Worm (Caenorhabditis elegans) whole organism, L4 larva: ENCODE data around the gene ZK370.4.

ENCODE experiments used
- Y75B8A.6 ChIP-seq: fragments of 200-800 bp; sonication (Bioruptor generic); IDR thresholded peaks from 2 replicates; pipeline ENCODE4 v1.3.6; 2022; ENCODE audit warnings: missing genetic modification reagents, missing genetic modification characterization, missing compliant biosample characterization
- ZK337.2 ChIP-seq: fragments of 200-800 bp; sonication (Bioruptor generic); IDR thresholded peaks from 2 replicates; pipeline ENCODE4 v1.3.6; 2022; ENCODE audit warnings: missing genetic modification reagents, missing genetic modification characterization, missing compliant biosample characterization
- ceh-20 ChIP-seq: fragments of 200-800 bp; sonication (Bioruptor generic); IDR thresholded peaks from 2 replicates; pipeline ENCODE4 v1.3.6; 2022; ENCODE audit warnings: missing genetic modification reagents, missing genetic modification characterization, missing compliant biosample characterization
- dpl-1 ChIP-seq: fragments of 150-350 bp; optimal IDR thresholded peaks from 2 replicates; lab custom pipeline; 2014; ENCODE audit warnings: missing biosample characterization, missing genetic modification reagents, missing genetic modification characterization
- lim-7 ChIP-seq: fragments of 200-800 bp; sonication (Bioruptor generic); IDR thresholded peaks from 2 replicates; pipeline ENCODE4 v1.3.6; 2022; ENCODE audit warnings: missing genetic modification characterization, missing compliant biosample characterization
- lin-39 ChIP-seq: fragments of 150-350 bp; optimal IDR thresholded peaks from 2 replicates; lab custom pipeline; 2014; ENCODE audit warnings: missing biosample characterization, missing genetic modification reagents, missing genetic modification characterization
- pha-4 ChIP-seq, 2 experiments: fragments of 150-350 bp in 1 of 2; fragments of 200-800 bp in 1 of 2; sonication (Bioruptor generic) in 1 of 2; IDR thresholded peaks in 1 of 2; optimal IDR thresholded peaks in 1 of 2; 2 replicates each; pipeline versions ENCODE4 v1.3.6 to Lab custom; 2014 to 2022; ENCODE audit warnings: missing genetic modification characterization in 2 of 2, missing genetic modification reagents in 2 of 2, missing biosample characterization in 1 of 2, missing compliant biosample characterization in 1 of 2
- unc-62 ChIP-seq, 3 experiments: fragments of 150-350 bp in 1 of 3; sonication (generic microtip); optimal IDR thresholded peaks in 2 of 3; peaks in 1 of 3; 1 replicate in 1 of 3; 2 replicates in 2 of 3; lab custom pipeline; 2014 to 2017; ENCODE audit warnings: missing biosample characterization in 3 of 3, missing genetic modification characterization in 3 of 3, missing genetic modification reagents in 3 of 3, missing genotype in 1 of 3
- ztf-11 ChIP-seq: fragments of 150-350 bp; optimal IDR thresholded peaks from 2 replicates; lab custom pipeline; 2014; ENCODE audit warnings: missing biosample characterization, missing genetic modification characterization

DNA sequence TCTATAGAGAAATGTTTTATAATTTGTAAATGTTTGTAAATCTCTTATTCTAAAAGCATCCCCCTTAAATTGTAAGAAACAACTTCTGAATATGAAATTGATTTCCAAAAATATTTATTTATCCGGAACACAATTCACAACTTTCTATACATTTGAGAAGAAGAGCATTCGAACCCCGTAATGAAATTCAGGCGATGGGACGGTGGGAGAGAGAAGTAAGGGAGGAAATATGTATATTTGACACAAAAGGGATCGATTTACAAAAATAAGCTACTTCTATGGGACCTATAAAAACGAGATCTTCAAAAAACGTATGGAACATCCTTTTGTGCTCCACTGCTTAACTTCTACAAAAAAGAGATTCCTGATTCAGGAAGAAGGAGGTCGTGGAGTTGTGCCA lies 6.0 kb downstream of the ZK370.4 start:
- TF ChIP-seq ceh-20 (GFP tag; lab: Robert Waterston, UW) = no peak
- no peak for TF ChIP-seq ztf-11
- TF ChIP-seq lim-7 = no peak
- no peak for TF ChIP-seq lin-39 (tag; lab: Kevin White, UChicago)
- TF ChIP-seq unc-62 (GFP tag; optimal IDR thresholded peaks at IDR 0.05 in 1 of 2; lab: Kevin White, UChicago) = no peak
- TF ChIP-seq unc-62 (tag; optimal IDR thresholded peaks at IDR 0.05; lab: Kevin White, UChicago) = no peak
- no peak for TF ChIP-seq ZK337.2
- TF ChIP-seq dpl-1 = no peak
- no peak for TF ChIP-seq pha-4 (GFP tag; IDR thresholded peaks at IDR 0.05; lab: Robert Waterston, UW)
- no peak for TF ChIP-seq pha-4 (tag; optimal IDR thresholded peaks at IDR 0.05; lab: Kevin White, UChicago)
- no peak for TF ChIP-seq Y75B8A.6 (GFP tag; lab: Robert Waterston, UW)
